Worm (Caenorhabditis elegans) whole organism, late embryonic: ENCODE results near the gene snt-1.

ENCODE experiments used
- F13H6.1 ChIP-seq: sonication (generic microtip); optimal IDR thresholded peaks from 2 replicates; lab custom pipeline; 2016; ENCODE audit warnings: missing genetic modification characterization, missing compliant biosample characterization
- ama-1 ChIP-seq: fragments of 150-350 bp; optimal IDR thresholded peaks from 2 replicates; lab custom pipeline; 2014
- ceh-24 ChIP-seq: sonication (generic microtip); optimal IDR thresholded peaks from 2 replicates; lab custom pipeline; 2016; ENCODE audit warnings: mild to moderate bottlenecking, missing genetic modification characterization, missing compliant biosample characterization
- ceh-31 ChIP-seq: sonication (generic microtip); optimal IDR thresholded peaks from 2 replicates; lab custom pipeline; 2016; ENCODE audit warnings: missing genetic modification characterization, missing compliant biosample characterization
- ceh-45 ChIP-seq: fragments of 200-800 bp; sonication (Bioruptor generic); IDR thresholded peaks from 2 replicates; pipeline ENCODE4 v1.3.6; 2022; ENCODE audit warnings: missing genetic modification reagents, missing genetic modification characterization, missing compliant biosample characterization
- dmd-4 ChIP-seq: sonication (generic microtip); optimal IDR thresholded peaks from 2 replicates; lab custom pipeline; 2016; ENCODE audit warnings: borderline replicate concordance, missing genetic modification characterization, missing compliant biosample characterization
- fkh-10 ChIP-seq: fragments of 150-350 bp; optimal IDR thresholded peaks from 2 replicates; lab custom pipeline; 2014; ENCODE audit warnings: missing biosample characterization, missing genetic modification reagents, missing genetic modification characterization
- hlh-8 ChIP-seq: sonication (generic microtip); optimal IDR thresholded peaks from 2 replicates; lab custom pipeline; 2016; ENCODE audit warnings: missing genotype, missing genetic modification characterization, missing compliant biosample characterization
- lin-11 ChIP-seq: fragments of 200-800 bp; sonication (Bioruptor generic); optimal IDR thresholded peaks from 2 replicates; lab custom pipeline; 2018; ENCODE audit warnings: mild to moderate bottlenecking, missing genetic modification characterization, missing compliant biosample characterization
- mec-3 ChIP-seq: sonication (generic microtip); optimal IDR thresholded peaks from 2 replicates; lab custom pipeline; 2016; ENCODE audit warnings: borderline replicate concordance, missing genetic modification characterization, missing compliant biosample characterization
- pax-1 ChIP-seq: fragments of 150-350 bp; optimal IDR thresholded peaks from 2 replicates; lab custom pipeline; 2014; ENCODE audit warnings: missing biosample characterization, missing genetic modification characterization
- pha-4 ChIP-seq: fragments of 150-350 bp; optimal IDR thresholded peaks from 2 replicates; lab custom pipeline; 2018; ENCODE audit warnings: missing biosample characterization, missing genetic modification reagents, missing genetic modification characterization
- syd-9 ChIP-seq: sonication (generic microtip); optimal IDR thresholded peaks from 2 replicates; lab custom pipeline; 2016; ENCODE audit warnings: mild to moderate bottlenecking, missing genetic modification characterization, moderate library complexity, missing compliant biosample characterization
- unc-86 ChIP-seq: sonication (generic microtip); optimal IDR thresholded peaks from 2 replicates; lab custom pipeline; 2016; ENCODE audit warnings: missing genetic modification characterization, missing compliant biosample characterization

DNA sequence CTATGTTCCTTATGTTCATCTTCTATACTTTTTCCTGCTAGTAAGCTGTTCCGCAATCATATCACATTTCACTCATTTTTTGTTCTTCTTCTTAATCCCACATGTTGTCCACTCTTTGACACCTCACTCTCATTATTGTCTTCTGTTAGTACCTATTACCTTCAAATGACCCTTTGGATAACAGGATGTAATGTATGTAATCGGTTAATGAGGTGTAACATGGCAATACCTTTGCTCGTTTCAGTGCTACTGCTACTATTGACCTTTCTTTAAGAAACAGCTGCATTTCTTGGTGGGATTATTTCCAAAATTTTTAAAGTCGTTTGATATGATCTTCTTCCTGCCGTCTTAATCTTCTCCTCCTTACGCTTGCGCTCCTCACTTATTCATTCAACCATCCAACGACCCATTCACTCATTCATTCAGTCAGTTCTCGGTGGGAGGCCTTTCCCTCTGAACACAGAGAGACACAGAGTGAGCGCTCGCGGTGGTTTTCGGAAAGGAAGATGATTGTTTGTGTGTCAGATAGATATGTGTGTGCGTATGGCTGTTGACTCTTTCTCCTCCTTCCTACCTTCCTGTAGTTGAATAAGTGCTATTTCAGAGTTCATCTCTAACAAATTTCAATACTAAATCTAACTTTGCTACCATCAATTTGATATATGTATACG lies 20.9 kb downstream of the snt-1 start:
- TF ChIP-seq syd-9 (tag; lab: Kevin White, UChicago) (no peak), unc-86 (no peak), lin-11 (tag; lab: Kevin White, UChicago) (no peak), fkh-10 (GFP tag; lab: Kevin White, UChicago) (no peak), dmd-4 (tag; lab: Kevin White, UChicago) (no peak), ceh-24 (tag; lab: Kevin White, UChicago) (no peak), hlh-8 (tag; lab: Kevin White, UChicago) (no peak), ceh-45 (no peak), F13H6.1 (tag; lab: Kevin White, UChicago) (no peak), mec-3 (no peak), pha-4 (tag; lab: Kevin White, UChicago) (no peak), ceh-31 (peak; percentile 53), pax-1 (peak; percentile 3), ama-1 (lab: Kevin White, UChicago) (no peak)
